Worm (Caenorhabditis elegans) whole organism, L4 larva: ENCODE data around the gene B0410.1.

Experiments used
- F10B5.3 ChIP-seq: sonication (generic microtip); optimal IDR thresholded peaks from 2 replicates; lab custom pipeline; 2016; ENCODE audit warnings: mild to moderate bottlenecking, missing genetic modification characterization, missing compliant biosample characterization
- F44E2.7 ChIP-seq: fragments of 200-800 bp; sonication (Bioruptor generic); IDR thresholded peaks from 2 replicates; pipeline ENCODE4 v2.1.2; 2022; ENCODE audit warnings: missing genetic modification characterization, missing compliant biosample characterization
- T20F7.1 ChIP-seq: fragments of 200-800 bp; sonication (Bioruptor generic); optimal IDR thresholded peaks from 2 replicates; lab custom pipeline; 2018; ENCODE audit warnings: mild to moderate bottlenecking, missing genetic modification characterization, missing compliant biosample characterization
- T26A8.4 ChIP-seq: fragments of 200-800 bp; sonication (Bioruptor generic); IDR thresholded peaks from 2 replicates; pipeline ENCODE4 v1.3.6; 2022; ENCODE audit warnings: missing genetic modification characterization, missing compliant biosample characterization
- Y5F2A.4 ChIP-seq: fragments of 200-800 bp; sonication (Bioruptor generic); optimal IDR thresholded peaks from 2 replicates; lab custom pipeline; 2018; ENCODE audit warnings: mild to moderate bottlenecking, missing genetic modification characterization, missing compliant biosample characterization
- aha-1 ChIP-seq: fragments of 150-350 bp; peaks from one replicate; lab custom pipeline; 2014; ENCODE audit warnings: missing biosample characterization, missing genetic modification characterization
- ama-1 ChIP-seq: fragments of 150-350 bp; optimal IDR thresholded peaks from 2 replicates; lab custom pipeline; 2014; ENCODE audit warnings: inconsistent platforms, mixed read lengths
- ceh-32 ChIP-seq: sonication (generic microtip); optimal IDR thresholded peaks from 2 replicates; lab custom pipeline; 2016; ENCODE audit warnings: mild to moderate bottlenecking, missing genetic modification characterization, missing compliant biosample characterization; ENCODE audit not compliant: poor library complexity
- ceh-62 ChIP-seq: sonication (generic microtip); optimal IDR thresholded peaks from 2 replicates; lab custom pipeline; 2017; ENCODE audit warnings: missing biosample characterization, missing genetic modification characterization
- cey-2 ChIP-seq: sonication (generic microtip); optimal IDR thresholded peaks from 3 replicates; lab custom pipeline; 2017; ENCODE audit warnings: missing genetic modification characterization, mild to moderate bottlenecking, missing compliant biosample characterization, antibody characterized with exemption, borderline replicate concordance; ENCODE audit not compliant: insufficient read depth
- daf-16 ChIP-seq, 3 experiments: sonication (generic microtip); optimal IDR thresholded peaks; 2 replicates each; lab custom pipeline; 2016 to 2017; ENCODE audit warnings: missing genetic modification characterization in 3 of 3, missing genetic modification reagents in 3 of 3, mild to moderate bottlenecking in 2 of 3, missing compliant biosample characterization in 2 of 3, missing biosample characterization in 1 of 3, moderate library complexity in 1 of 3
- dmd-8 ChIP-seq: fragments of 200-800 bp; sonication (Bioruptor generic); IDR thresholded peaks from 2 replicates; pipeline ENCODE4 v1.3.6; 2022; ENCODE audit warnings: missing genetic modification characterization, missing compliant biosample characterization
- duxl-1 ChIP-seq: sonication (generic microtip); optimal IDR thresholded peaks from 2 replicates; lab custom pipeline; 2016; ENCODE audit warnings: mild to moderate bottlenecking, missing genetic modification characterization, moderate library complexity, missing compliant biosample characterization; ENCODE audit not compliant: poor library complexity
- dve-1 ChIP-seq: sonication (generic microtip); optimal IDR thresholded peaks from 2 replicates; lab custom pipeline; 2017; ENCODE audit warnings: antibody characterized with exemption, mild to moderate bottlenecking, missing genetic modification characterization, missing compliant biosample characterization; ENCODE audit not compliant: insufficient read depth
- egl-27 ChIP-seq: sonication (generic microtip); optimal IDR thresholded peaks from 3 replicates; lab custom pipeline; 2017; ENCODE audit warnings: missing biosample characterization, missing genetic modification reagents, missing genetic modification characterization
- egl-43 ChIP-seq: fragments of 200-800 bp; sonication (Bioruptor generic); IDR thresholded peaks from 2 replicates; pipeline ENCODE4 v1.3.6; 2022; ENCODE audit warnings: missing genetic modification reagents, missing genetic modification characterization, missing compliant biosample characterization
- fkh-10 ChIP-seq: fragments of 150-350 bp; optimal IDR thresholded peaks from 2 replicates; lab custom pipeline; 2014; ENCODE audit warnings: missing biosample characterization, missing genetic modification reagents, missing genetic modification characterization
- fos-1 ChIP-seq: fragments of 150-350 bp; optimal IDR thresholded peaks from 2 replicates; lab custom pipeline; 2014; ENCODE audit warnings: missing biosample characterization, missing genetic modification characterization
- hlh-11 ChIP-seq: fragments of 200-800 bp; sonication (Bioruptor generic); optimal IDR thresholded peaks from 2 replicates; lab custom pipeline; 2018; ENCODE audit warnings: mild to moderate bottlenecking, missing genetic modification characterization, missing compliant biosample characterization
- hlh-30 ChIP-seq: sonication (generic microtip); optimal IDR thresholded peaks from 2 replicates; lab custom pipeline; 2017; ENCODE audit warnings: antibody characterized with exemption, mild to moderate bottlenecking, missing genetic modification characterization, missing compliant biosample characterization; ENCODE audit not compliant: insufficient read depth
- lin-1 ChIP-seq: fragments of 200-800 bp; sonication (Bioruptor generic); IDR thresholded peaks from 2 replicates; pipeline ENCODE4 v1.3.6; 2022; ENCODE audit warnings: missing genetic modification reagents, missing genetic modification characterization, missing compliant biosample characterization
- lin-29 ChIP-seq: fragments of 200-800 bp; sonication (Bioruptor generic); IDR thresholded peaks from 2 replicates; pipeline ENCODE4 v1.3.6; 2022; ENCODE audit warnings: missing genetic modification reagents, missing genetic modification characterization, missing compliant biosample characterization
- lin-38 ChIP-seq: fragments of 200-800 bp; sonication (Bioruptor generic); IDR thresholded peaks from 2 replicates; pipeline ENCODE4 v1.3.6; 2022; ENCODE audit warnings: missing genetic modification reagents, missing genetic modification characterization, missing compliant biosample characterization
- lir-3 ChIP-seq: sonication (generic microtip); optimal IDR thresholded peaks from 2 replicates; lab custom pipeline; 2016; ENCODE audit warnings: mild to moderate bottlenecking, missing genetic modification characterization, missing compliant biosample characterization
- mep-1 ChIP-seq: fragments of 150-350 bp; sonication (generic microtip); optimal IDR thresholded peaks from 3 replicates; lab custom pipeline; 2014; ENCODE audit warnings: missing biosample characterization, missing genetic modification characterization
- mes-2 ChIP-seq: sonication (generic microtip); optimal IDR thresholded peaks from 2 replicates; lab custom pipeline; 2016; ENCODE audit warnings: missing genotype, mild to moderate bottlenecking, missing genetic modification characterization, missing compliant biosample characterization; ENCODE audit not compliant: poor library complexity, severe bottlenecking
- nhr-10 ChIP-seq: fragments of 150-350 bp; optimal IDR thresholded peaks from 2 replicates; lab custom pipeline; 2014; ENCODE audit warnings: missing biosample characterization, missing genetic modification characterization
- nhr-102 ChIP-seq: sonication (generic microtip); optimal IDR thresholded peaks from 2 replicates; lab custom pipeline; 2016; ENCODE audit warnings: mild to moderate bottlenecking, missing genetic modification characterization, moderate library complexity, missing compliant biosample characterization
- nhr-237 ChIP-seq: sonication (generic microtip); optimal IDR thresholded peaks from 2 replicates; lab custom pipeline; 2017; ENCODE audit warnings: missing biosample characterization, missing genetic modification characterization
- nhr-41 ChIP-seq: fragments of 200-800 bp; sonication (Bioruptor generic); IDR thresholded peaks from 2 replicates; pipeline ENCODE4 v1.3.6; 2022; ENCODE audit warnings: missing genetic modification reagents, missing genetic modification characterization, missing compliant biosample characterization
- nhr-42 ChIP-seq: fragments of 200-800 bp; sonication (Bioruptor generic); IDR thresholded peaks from 2 replicates; pipeline ENCODE4 v1.3.6; 2022; ENCODE audit warnings: missing genetic modification characterization, missing compliant biosample characterization
- pha-4 ChIP-seq, 2 experiments: fragments of 150-350 bp in 1 of 2; fragments of 200-800 bp in 1 of 2; sonication (Bioruptor generic) in 1 of 2; IDR thresholded peaks in 1 of 2; optimal IDR thresholded peaks in 1 of 2; 2 replicates each; pipeline versions ENCODE4 v1.3.6 to Lab custom; 2014 to 2022; ENCODE audit warnings: missing genetic modification characterization in 2 of 2, missing genetic modification reagents in 2 of 2, missing biosample characterization in 1 of 2, missing compliant biosample characterization in 1 of 2
- php-3 ChIP-seq: fragments of 200-800 bp; sonication (Bioruptor generic); IDR thresholded peaks from 2 replicates; pipeline ENCODE4 v1.3.6; 2022; ENCODE audit warnings: missing genetic modification reagents, missing genetic modification characterization, missing compliant biosample characterization
- pqm-1 ChIP-seq: sonication (generic microtip); optimal IDR thresholded peaks from 2 replicates; lab custom pipeline; 2017; ENCODE audit warnings: missing biosample characterization, missing genetic modification characterization
- set-16 ChIP-seq: fragments of 200-800 bp; sonication (Bioruptor generic); IDR thresholded peaks from 2 replicates; pipeline ENCODE4 v1.3.6; 2022; ENCODE audit warnings: missing genetic modification reagents, missing genetic modification characterization, missing compliant biosample characterization
- snpc-1.2 ChIP-seq: fragments of 200-800 bp; sonication (Bioruptor generic); IDR thresholded peaks from 2 replicates; pipeline ENCODE4 v1.3.6; 2022; ENCODE audit warnings: missing genetic modification reagents, missing genetic modification characterization, missing compliant biosample characterization
- tag-97 ChIP-seq: fragments of 200-800 bp; sonication (Bioruptor generic); IDR thresholded peaks from 2 replicates; pipeline ENCODE4 v1.3.6; 2022; ENCODE audit warnings: missing genetic modification characterization, missing compliant biosample characterization
- unc-62 ChIP-seq, 3 experiments: fragments of 150-350 bp in 1 of 3; sonication (generic microtip); optimal IDR thresholded peaks in 2 of 3; peaks in 1 of 3; 1 replicate in 1 of 3; 2 replicates in 2 of 3; lab custom pipeline; 2014 to 2017; ENCODE audit warnings: missing biosample characterization in 3 of 3, missing genetic modification characterization in 3 of 3, missing genetic modification reagents in 3 of 3, missing genotype in 1 of 3
- zip-2 ChIP-seq: fragments of 150-350 bp; optimal IDR thresholded peaks from 2 replicates; lab custom pipeline; 2014; ENCODE audit warnings: missing biosample characterization, missing genetic modification characterization

Gene B0410.1

ce11 chrX:2939526-2939925 is 45.2 kb downstream of the B0410.1 start:
- no peak for TF ChIP-seq php-3 (GFP tag; lab: Robert Waterston, UW)
- TF ChIP-seq fos-1 (tag; lab: Kevin White, UChicago): no peak
- peak in 1 of 2 experiments; percentile 51 for TF ChIP-seq unc-62 (GFP tag; optimal IDR thresholded peaks at IDR 0.05 in 1 of 2; lab: Kevin White, UChicago)
- no peak for TF ChIP-seq unc-62 (tag; optimal IDR thresholded peaks at IDR 0.05; lab: Kevin White, UChicago)
- no peak for TF ChIP-seq zip-2 (tag; lab: Kevin White, UChicago)
- no peak for TF ChIP-seq nhr-10
- TF ChIP-seq hlh-11: no peak
- TF ChIP-seq dve-1 (tag; lab: Kevin White, UChicago): no peak
- TF ChIP-seq daf-16 (GFP tag; optimal IDR thresholded peaks at IDR 0.05; lab: Kevin White, UChicago): no peak
- peak; percentile 56 for TF ChIP-seq daf-16 (tag; optimal IDR thresholded peaks at IDR 0.05; lab: Kevin White, UChicago)
- no peak for TF ChIP-seq egl-27 (tag; lab: Kevin White, UChicago)
- TF ChIP-seq nhr-102 (tag; lab: Kevin White, UChicago): no peak
- TF ChIP-seq ceh-32 (tag; lab: Kevin White, UChicago): no peak
- no peak for TF ChIP-seq T26A8.4 (GFP tag; lab: Robert Waterston, UW)
- no peak for TF ChIP-seq ceh-62 (tag; lab: Kevin White, UChicago)
- no peak for TF ChIP-seq F10B5.3 (tag; lab: Kevin White, UChicago)
- TF ChIP-seq hlh-30 (tag; lab: Kevin White, UChicago): peak; percentile 35
- no peak for TF ChIP-seq cey-2 (tag; lab: Kevin White, UChicago)
- peak; percentile 17 for TF ChIP-seq mes-2 (tag; lab: Kevin White, UChicago)

ce11 chrX:2940572-2940971 is 46.2 kb downstream of the B0410.1 start, which contains the start of gene pfk-1.1:
Gene pfk-1.1 (plus strand): TSS chrX:2940872.
- TF ChIP-seq nhr-102 (tag; lab: Kevin White, UChicago): no peak
- no peak for TF ChIP-seq lir-3 (tag; lab: Kevin White, UChicago)
- TF ChIP-seq pha-4 (GFP tag; IDR thresholded peaks at IDR 0.05; lab: Robert Waterston, UW): no peak
- TF ChIP-seq pha-4 (tag; optimal IDR thresholded peaks at IDR 0.05; lab: Kevin White, UChicago): no peak
- no peak for TF ChIP-seq dmd-8 (GFP tag; lab: Robert Waterston, UW)
- no peak for TF ChIP-seq Y5F2A.4 (GFP tag; lab: Kevin White, UChicago)
- no peak for TF ChIP-seq lin-29 (GFP tag; lab: Robert Waterston, UW)
- TF ChIP-seq lin-38: no peak
- no peak for TF ChIP-seq pqm-1 (tag; lab: Kevin White, UChicago)
- no peak for TF ChIP-seq T20F7.1 (GFP tag; lab: Kevin White, UChicago)
- TF ChIP-seq aha-1 (tag; lab: Kevin White, UChicago): no peak
- no peak for TF ChIP-seq cey-2 (tag; lab: Kevin White, UChicago)
- TF ChIP-seq lin-1 (GFP tag; lab: Robert Waterston, UW): no peak
- TF ChIP-seq nhr-237 (tag; lab: Kevin White, UChicago): no peak
- no peak for TF ChIP-seq ama-1 (lab: Kevin White, UChicago)
- no peak for TF ChIP-seq duxl-1 (tag; lab: Kevin White, UChicago)
- TF ChIP-seq snpc-1.2 (GFP tag; lab: Robert Waterston, UW): no peak
- TF ChIP-seq hlh-30 (tag; lab: Kevin White, UChicago): no peak
- TF ChIP-seq mep-1 (tag; lab: Kevin White, UChicago): no peak
- TF ChIP-seq, all 104 proteins: peak for 0

- TF ChIP-seq egl-43 (peak; percentile 59; the same call in 1 of the 2 replicates), set-16 (peak; percentile 83), tag-97 (GFP tag; lab: Robert Waterston, UW) (0 out of 2 replicates have a peak, but pooled peaks have one; percentile 58), F44E2.7 (0 out of 2 replicates have a peak, but pooled peaks have one; percentile 42), fkh-10 (no peak), nhr-42 (GFP tag; lab: Robert Waterston, UW) (0 out of 2 replicates have a peak, but pooled peaks have one; percentile 18), nhr-41 (GFP tag; lab: Robert Waterston, UW) (no peak)
- TF ChIP-seq, all 104 proteins: peak for 5
Measured at ce11 chrX:2942327-2942726, 48.0 kb downstream of the B0410.1 start.
